Worm (Caenorhabditis elegans): ENCODE results near the gene F21A3.3.

- no peak for TF ChIP-seq zag-1 (tag; optimal IDR thresholded peaks at IDR 0.05)
- TF ChIP-seq skn-1 (tag; optimal IDR thresholded peaks at IDR 0.05), result no peak
- no peak for TF ChIP-seq elt-2 (tag; optimal IDR thresholded peaks at IDR 0.05)
- TF ChIP-seq mdl-1 (tag; optimal IDR thresholded peaks at IDR 0.05), result no peak
- no peak for TF ChIP-seq aly-2 (tag; optimal IDR thresholded peaks at IDR 0.05)
- TF ChIP-seq unc-86 (tag; optimal IDR thresholded peaks at IDR 0.05), result no peak
- no peak for TF ChIP-seq ets-5 (GFP tag; IDR thresholded peaks at IDR 0.05)
- no peak for TF ChIP-seq lin-13 (GFP tag; optimal IDR thresholded peaks at IDR 0.05)
- TF ChIP-seq unc-130 (tag; optimal IDR thresholded peaks at IDR 0.05), result no peak
These were observed 33.0 kb upstream of the F21A3.3 start, which contains the start of gene C06B8.3 for ce11 chrV:15484537-15484936.
